Worm (Caenorhabditis elegans) whole organism, L3 larva: Measurements from ENCODE around the gene glt-4.

Experiments used
- ZK546.5 ChIP-seq: sonication (generic microtip); optimal IDR thresholded peaks from 2 replicates; lab custom pipeline; 2017; ENCODE audit warnings: missing biosample characterization, missing genetic modification characterization
- ama-1 ChIP-seq: fragments of 150-350 bp; optimal IDR thresholded peaks from 2 replicates; lab custom pipeline; 2018
- ceh-28 ChIP-seq: fragments of 150-350 bp; optimal IDR thresholded peaks from 2 replicates; lab custom pipeline; 2014; ENCODE audit warnings: missing biosample characterization, missing genetic modification reagents, missing genetic modification characterization
- ceh-82 ChIP-seq: fragments of 150-350 bp; optimal IDR thresholded peaks from 2 replicates; lab custom pipeline; 2014; ENCODE audit warnings: missing biosample characterization, missing genetic modification characterization
- ceh-9 ChIP-seq: sonication (generic microtip); optimal IDR thresholded peaks from 2 replicates; lab custom pipeline; 2018; ENCODE audit warnings: missing biosample characterization, missing genetic modification characterization
- daf-12 ChIP-seq: fragments of 150-350 bp; optimal IDR thresholded peaks from 2 replicates; lab custom pipeline; 2014; ENCODE audit warnings: missing biosample characterization, missing genetic modification reagents, missing genetic modification characterization
- elt-1 ChIP-seq: fragments of 150-350 bp; optimal IDR thresholded peaks from 2 replicates; lab custom pipeline; 2014; ENCODE audit warnings: missing biosample characterization, missing genetic modification characterization
- elt-2 ChIP-seq: sonication (generic microtip); optimal IDR thresholded peaks from 2 replicates; lab custom pipeline; 2016; ENCODE audit warnings: missing genetic modification reagents, mild to moderate bottlenecking, missing genetic modification characterization, missing compliant biosample characterization
- elt-3 ChIP-seq, 3 experiments: fragments of 150-350 bp in 1 of 3; sonication (generic microtip) in 2 of 3; optimal IDR thresholded peaks; 2 replicates in 2 of 3; 4 replicates in 1 of 3; lab custom pipeline; 2014 to 2017; ENCODE audit warnings: missing biosample characterization in 3 of 3, missing genetic modification characterization in 3 of 3
- eor-1 ChIP-seq, 2 experiments: fragments of 150-350 bp; optimal IDR thresholded peaks; 2 replicates each; lab custom pipeline; 2014 to 2018; ENCODE audit warnings: missing biosample characterization in 2 of 2, missing genetic modification characterization in 2 of 2
- fos-1 ChIP-seq: fragments of 150-350 bp; optimal IDR thresholded peaks from 2 replicates; lab custom pipeline; 2014; ENCODE audit warnings: missing biosample characterization, missing genetic modification characterization
- jun-1 ChIP-seq: fragments of 150-350 bp; optimal IDR thresholded peaks from 2 replicates; lab custom pipeline; 2014; ENCODE audit warnings: missing biosample characterization, missing genetic modification reagents, missing genetic modification characterization
- lin-39 ChIP-seq: fragments of 150-350 bp; optimal IDR thresholded peaks from 2 replicates; lab custom pipeline; 2018; ENCODE audit warnings: missing biosample characterization, missing genetic modification reagents, missing genetic modification characterization
- mml-1 ChIP-seq: fragments of 150-350 bp; sonication (generic microtip); optimal IDR thresholded peaks from 3 replicates; lab custom pipeline; 2014; ENCODE audit warnings: missing biosample characterization, missing genetic modification characterization
- nfya-1 ChIP-seq: sonication (generic microtip); optimal IDR thresholded peaks from 2 replicates; lab custom pipeline; 2017; ENCODE audit warnings: missing genetic modification characterization, mild to moderate bottlenecking, missing compliant biosample characterization, antibody characterized with exemption, moderate library complexity; ENCODE audit not compliant: insufficient read depth
- nhr-11 ChIP-seq: fragments of 150-350 bp; optimal IDR thresholded peaks from 2 replicates; lab custom pipeline; 2014; ENCODE audit warnings: missing biosample characterization, missing genetic modification characterization
- nhr-12 ChIP-seq: fragments of 150-350 bp; optimal IDR thresholded peaks from 2 replicates; lab custom pipeline; 2014; ENCODE audit warnings: missing biosample characterization, missing genetic modification characterization
- nhr-23 ChIP-seq: fragments of 150-350 bp; optimal IDR thresholded peaks from 2 replicates; lab custom pipeline; 2014; ENCODE audit warnings: missing biosample characterization, missing genetic modification reagents, missing genetic modification characterization
- nhr-237 ChIP-seq: fragments of 150-350 bp; optimal IDR thresholded peaks from 2 replicates; lab custom pipeline; 2014; ENCODE audit warnings: missing biosample characterization, missing genetic modification characterization
- nhr-25 ChIP-seq: sonication (generic microtip); optimal IDR thresholded peaks from 2 replicates; lab custom pipeline; 2017; ENCODE audit warnings: missing biosample characterization, missing genetic modification characterization
- nhr-77 ChIP-seq: fragments of 150-350 bp; optimal IDR thresholded peaks from 2 replicates; lab custom pipeline; 2014; ENCODE audit warnings: missing biosample characterization, missing genetic modification characterization
- pha-4 ChIP-seq: fragments of 150-350 bp; optimal IDR thresholded peaks from 2 replicates; lab custom pipeline; 2014; ENCODE audit warnings: missing biosample characterization, missing genetic modification reagents, missing genetic modification characterization
- pqm-1 ChIP-seq: fragments of 150-350 bp; optimal IDR thresholded peaks from 2 replicates; lab custom pipeline; 2017; ENCODE audit warnings: missing biosample characterization, missing genetic modification characterization, inconsistent platforms
- sea-2 ChIP-seq: fragments of 150-350 bp; sonication (generic microtip); optimal IDR thresholded peaks from 4 replicates; lab custom pipeline; 2014; ENCODE audit warnings: missing biosample characterization, missing genetic modification reagents, missing genetic modification characterization
- skn-1 ChIP-seq: fragments of 150-350 bp; optimal IDR thresholded peaks from 2 replicates; lab custom pipeline; 2014; ENCODE audit warnings: missing biosample characterization, missing genetic modification characterization
- tbx-2 ChIP-seq: sonication (generic microtip); optimal IDR thresholded peaks from 2 replicates; lab custom pipeline; 2016; ENCODE audit warnings: mild to moderate bottlenecking, missing genetic modification characterization, missing compliant biosample characterization
- unc-39 ChIP-seq: sonication (generic microtip); optimal IDR thresholded peaks from 4 replicates; lab custom pipeline; 2017; ENCODE audit warnings: missing biosample characterization, missing genetic modification characterization
- zag-1 ChIP-seq: fragments of 150-350 bp; optimal IDR thresholded peaks from 2 replicates; lab custom pipeline; 2014; ENCODE audit warnings: missing biosample characterization, missing genetic modification characterization
- ztf-11 ChIP-seq: fragments of 150-350 bp; optimal IDR thresholded peaks from 2 replicates; lab custom pipeline; 2014; ENCODE audit warnings: missing biosample characterization, missing genetic modification characterization
- ztf-4 ChIP-seq: fragments of 150-350 bp; optimal IDR thresholded peaks from 2 replicates; lab custom pipeline; 2014; ENCODE audit warnings: missing biosample characterization, missing genetic modification characterization

Gene glt-4

DNA sequence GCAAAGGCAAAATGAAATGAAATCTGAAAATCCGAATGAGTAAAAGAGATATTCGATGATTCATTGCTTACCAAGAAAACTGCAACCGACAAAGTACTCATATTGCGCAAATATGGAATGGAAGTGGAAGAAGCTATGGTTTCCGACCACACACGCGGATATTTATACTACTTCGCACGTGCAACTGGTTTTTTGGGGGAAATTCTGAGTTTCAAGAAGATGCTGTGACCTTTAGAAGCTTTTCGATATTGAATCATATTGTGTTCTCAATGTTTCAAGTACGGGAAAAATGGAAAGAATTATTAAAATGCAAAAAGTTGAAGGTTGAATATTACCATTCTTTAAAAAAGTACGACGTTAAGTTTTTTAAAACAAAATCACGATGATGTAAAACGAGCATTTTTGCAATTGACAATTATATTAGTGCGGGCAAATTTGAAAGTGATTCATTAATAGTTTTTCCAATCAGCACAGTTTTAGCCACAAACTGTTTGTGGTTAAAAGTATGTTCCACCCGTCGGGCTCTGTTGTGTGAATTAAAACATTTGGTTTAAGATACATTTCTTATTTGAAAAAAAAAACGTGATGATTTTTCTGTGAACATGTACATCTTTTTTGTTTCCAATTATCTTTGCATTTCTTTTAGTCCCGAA lies 47.7 kb downstream of the glt-4 start, which contains the start of the genes grl-6 and K10C2.6:
Gene grl-6 (minus strand): TSS at position 101 of the 653 bp plus-strand sequence.
Gene K10C2.6 (plus strand): TSS at position 603 of the 653 bp plus-strand sequence.
- TF ChIP-seq elt-3 (tag; optimal IDR thresholded peaks at IDR 0.05; lab: Kevin White, UChicago) (no peak), nhr-23 (tag; lab: Kevin White, UChicago) (no peak), nhr-25 (tag; lab: Kevin White, UChicago) (no peak), unc-39 (tag; lab: Kevin White, UChicago) (no peak), nfya-1 (tag; lab: Kevin White, UChicago) (no peak), mml-1 (tag; lab: Kevin White, UChicago) (no peak), pha-4 (tag; lab: Kevin White, UChicago) (no peak), nhr-237 (no peak), elt-1 (tag; lab: Kevin White, UChicago) (no peak), ZK546.5 (tag; lab: Kevin White, UChicago) (no peak), eor-1 (tag; optimal IDR thresholded peaks at IDR 0.05; lab: Kevin White, UChicago) (no peak), jun-1 (no peak)

DNA sequence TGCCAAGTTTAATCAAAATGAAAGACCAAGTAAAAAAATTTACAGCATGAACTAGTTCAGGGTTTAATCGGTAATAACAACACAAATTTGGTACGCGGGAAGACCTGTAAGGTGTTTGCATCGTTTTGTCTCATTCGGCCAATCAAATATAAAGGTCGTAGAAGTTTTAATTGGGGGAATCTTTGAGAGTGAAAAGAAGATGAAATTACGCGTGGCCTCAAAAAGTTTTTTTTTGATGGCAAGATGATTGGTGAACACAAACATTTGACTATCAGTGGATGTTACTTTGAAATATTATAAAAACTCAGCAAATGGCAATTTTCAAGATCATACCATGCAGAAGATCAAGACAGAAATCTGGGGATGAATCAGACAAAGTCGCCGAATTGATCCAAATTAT lies 51.9 kb downstream of the glt-4 start, which contains the start of gene nas-33:
Gene nas-33 (minus strand): TSS at position 101 of the 400 bp plus-strand sequence.
- TF ChIP-seq ama-1 (lab: Kevin White, UChicago) (no peak), ztf-11 (tag; lab: Kevin White, UChicago) (no peak), ceh-28 (tag; lab: Kevin White, UChicago) (no peak), nhr-12 (no peak)

DNA sequence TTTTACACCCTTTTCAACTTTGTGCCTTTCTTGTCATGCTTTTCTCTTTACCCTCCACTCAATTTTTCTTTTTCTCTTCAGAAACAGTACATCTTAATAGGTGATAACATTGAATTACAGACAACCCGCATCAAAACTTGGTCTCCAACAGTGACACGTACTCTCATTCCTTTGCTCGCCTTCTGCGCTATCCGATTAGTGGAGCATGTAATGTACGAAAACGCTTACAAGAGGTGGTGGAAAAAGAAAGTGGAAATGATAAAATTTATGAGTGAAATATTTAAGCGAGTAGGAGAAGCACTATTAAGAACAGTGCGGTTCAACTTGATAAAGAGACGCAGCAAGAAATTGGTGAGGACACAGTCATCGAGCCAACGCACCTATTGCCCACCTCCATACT lies 53.3 kb downstream of the glt-4 start, which contains the start of gene pept-1:
Gene pept-1 (plus strand): TSS at position 306 of the 400 bp plus-strand sequence.
- no peak for TF ChIP-seq nhr-77 (tag; lab: Kevin White, UChicago)
- TF ChIP-seq skn-1, result peak; percentile 32
- TF ChIP-seq zag-1, result no peak
- peak; percentile 94 for TF ChIP-seq pqm-1 (tag; lab: Kevin White, UChicago)
- no peak for TF ChIP-seq ztf-4
- peak; percentile 16 for TF ChIP-seq pha-4 (tag; lab: Kevin White, UChicago)
- TF ChIP-seq ceh-9 (tag; lab: Kevin White, UChicago), result no peak
- TF ChIP-seq mml-1 (tag; lab: Kevin White, UChicago), result no peak
- TF ChIP-seq nhr-12, result no peak
- TF ChIP-seq eor-1 (tag; optimal IDR thresholded peaks at IDR 0.05; lab: Kevin White, UChicago), result no peak
- TF ChIP-seq fos-1, result no peak
- TF ChIP-seq sea-2, result no peak
- no peak for TF ChIP-seq ZK546.5 (tag; lab: Kevin White, UChicago)
- TF ChIP-seq nhr-25 (tag; lab: Kevin White, UChicago), result no peak
- no peak for TF ChIP-seq ceh-82
- peak; percentile 98 for TF ChIP-seq elt-2 (tag; lab: Kevin White, UChicago)
- no peak for TF ChIP-seq daf-12 (tag; lab: Kevin White, UChicago)
- TF ChIP-seq jun-1, result no peak
- no peak for TF ChIP-seq elt-3 (tag; optimal IDR thresholded peaks at IDR 0.05; lab: Kevin White, UChicago)

ce11 chrX:6458001-6458400 lies 54.8 kb downstream of the glt-4 start:
- TF ChIP-seq lin-39 (tag; lab: Kevin White, UChicago), result no peak
- peak; percentile 15 for TF ChIP-seq pha-4 (tag; lab: Kevin White, UChicago)
- TF ChIP-seq elt-2 (tag; lab: Kevin White, UChicago), result peak; percentile 73
- no peak for TF ChIP-seq tbx-2 (tag; lab: Kevin White, UChicago)
- TF ChIP-seq ceh-28 (tag; lab: Kevin White, UChicago), result no peak
- TF ChIP-seq nhr-11 (tag; lab: Kevin White, UChicago), result no peak
